Worm (Caenorhabditis elegans): ENCODE measurements around the gene W06H8.6.

The W06H8.6 gene

DNA sequence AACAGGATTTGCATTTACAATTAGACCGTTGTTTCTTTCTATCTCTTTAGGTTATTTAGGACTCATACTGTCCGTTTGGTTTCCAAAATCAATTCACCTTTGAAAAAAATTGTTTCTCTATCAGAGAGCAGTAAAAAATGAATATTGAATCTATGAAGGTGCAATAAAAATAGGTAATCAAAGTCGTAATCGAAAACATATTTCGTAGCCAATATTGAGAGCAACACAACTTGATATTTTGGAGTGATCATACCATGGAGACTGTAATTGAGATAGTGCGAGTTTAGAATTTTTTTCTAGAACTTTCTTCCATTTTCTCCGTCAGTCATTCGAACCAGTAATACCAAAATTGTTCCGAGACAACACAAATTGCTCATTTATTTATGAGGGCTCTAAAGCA is 43.7 kb upstream of the W06H8.6 start, which contains the start of gene F31F7.2:
Gene F31F7.2, plus strand, starts transcription at position 301 of the 400 bp plus-strand sequence.
- no peak for TF ChIP-seq nfya-1 (tag; optimal IDR thresholded peaks at IDR 0.05; ENCODE audit: insufficient read depth)
- no peak for TF ChIP-seq lin-39 (tag; optimal IDR thresholded peaks at IDR 0.05)
- no peak for TF ChIP-seq skn-1 (tag; optimal IDR thresholded peaks at IDR 0.05)
- no peak for TF ChIP-seq elt-1 (tag; optimal IDR thresholded peaks at IDR 0.05)
- TF ChIP-seq ztf-11 (tag; optimal IDR thresholded peaks at IDR 0.05), result no peak
- no peak for TF ChIP-seq fkh-2 (tag; optimal IDR thresholded peaks at IDR 0.05)
- no peak for TF ChIP-seq ZK546.5 (tag; optimal IDR thresholded peaks at IDR 0.05)
- no peak for TF ChIP-seq daf-12 (tag; optimal IDR thresholded peaks at IDR 0.05)
- TF ChIP-seq nhr-67 (tag; optimal IDR thresholded peaks at IDR 0.05), result no peak
- no peak for TF ChIP-seq pha-4 (tag; optimal IDR thresholded peaks at IDR 0.05)
- no peak for TF ChIP-seq R02D3.7 (tag; optimal IDR thresholded peaks at IDR 0.05)
- no peak for TF ChIP-seq lsy-12 (tag; optimal IDR thresholded peaks at IDR 0.05)
- TF ChIP-seq sea-2 (GFP tag; optimal IDR thresholded peaks at IDR 0.05), result no peak
- TF ChIP-seq aly-2 (tag; optimal IDR thresholded peaks at IDR 0.05), result no peak

DNA sequence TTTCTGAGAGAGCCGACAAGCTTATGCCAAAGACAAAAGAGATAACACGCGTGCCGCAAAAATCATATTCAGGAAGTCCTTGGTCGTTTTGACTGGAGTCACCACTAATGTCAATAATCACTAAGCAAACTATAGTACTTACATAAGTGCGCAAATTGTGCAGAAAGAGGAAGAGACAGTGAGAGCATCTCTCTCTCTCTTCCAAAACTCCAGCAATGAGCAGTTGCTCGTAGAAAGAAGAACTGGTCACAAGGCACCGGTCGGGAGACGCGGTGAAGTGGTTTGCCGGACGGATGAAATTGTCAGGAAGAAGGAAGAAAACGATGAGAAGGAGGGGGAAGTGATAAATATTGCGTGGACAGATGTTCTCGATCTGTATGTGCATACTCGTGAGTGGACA is 43.3 kb upstream of the W06H8.6 start:
- no peak for TF ChIP-seq nhr-77 (tag; optimal IDR thresholded peaks at IDR 0.05)
- peak; percentile 19 for TF ChIP-seq nfya-1 (tag; optimal IDR thresholded peaks at IDR 0.05; ENCODE audit: insufficient read depth)
- TF ChIP-seq unc-62 (GFP tag; optimal IDR thresholded peaks at IDR 0.05), result no peak
- no peak for TF ChIP-seq nhr-67 (tag; optimal IDR thresholded peaks at IDR 0.05)
- peak; percentile 67 for TF ChIP-seq pha-4 (tag; optimal IDR thresholded peaks at IDR 0.05)
- no peak for TF ChIP-seq mdl-1 (tag; optimal IDR thresholded peaks at IDR 0.05)

DNA sequence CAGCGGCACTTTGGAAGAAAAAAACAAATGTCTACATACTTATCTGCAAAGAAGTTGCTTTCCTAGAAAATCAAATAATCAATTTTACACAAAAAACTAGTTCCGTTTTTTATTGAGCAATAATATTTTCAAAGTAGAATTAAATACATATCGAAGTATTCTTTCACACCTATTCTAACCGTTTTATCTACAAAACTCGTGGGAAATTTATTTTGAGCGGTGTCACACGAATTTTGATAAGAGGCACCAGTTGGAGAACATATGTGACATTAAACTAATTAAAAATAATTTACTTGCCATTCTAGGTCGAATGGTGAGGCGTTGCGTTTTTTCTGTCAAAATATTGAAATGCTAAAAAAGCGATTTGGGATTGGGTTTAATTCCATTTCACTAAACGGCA is 42.2 kb upstream of the W06H8.6 start:
- TF ChIP-seq nhr-77 (tag; optimal IDR thresholded peaks at IDR 0.05) (no peak), pha-4 (tag; optimal IDR thresholded peaks at IDR 0.05) (peak; percentile 43), mdl-1 (tag; optimal IDR thresholded peaks at IDR 0.05) (no peak), snpc-4 (tag; optimal IDR thresholded peaks at IDR 0.05) (no peak), nfya-1 (tag; optimal IDR thresholded peaks at IDR 0.05; ENCODE audit: insufficient read depth) (no peak), hmg-11 (tag; optimal IDR thresholded peaks at IDR 0.05) (no peak), elt-1 (tag; optimal IDR thresholded peaks at IDR 0.05) (no peak), unc-62 (GFP tag; optimal IDR thresholded peaks at IDR 0.05) (no peak), elt-2 (tag; optimal IDR thresholded peaks at IDR 0.05) (peak; percentile 61), nhr-76 (tag; optimal IDR thresholded peaks at IDR 0.05) (no peak), zag-1 (tag; optimal IDR thresholded peaks at IDR 0.05) (no peak), ZK546.5 (tag; optimal IDR thresholded peaks at IDR 0.05) (no peak), fkh-10 (GFP tag; optimal IDR thresholded peaks at IDR 0.05) (no peak), daf-12 (tag; optimal IDR thresholded peaks at IDR 0.05) (no peak), ama-1 (optimal IDR thresholded peaks at IDR 0.05) (no peak)

DNA sequence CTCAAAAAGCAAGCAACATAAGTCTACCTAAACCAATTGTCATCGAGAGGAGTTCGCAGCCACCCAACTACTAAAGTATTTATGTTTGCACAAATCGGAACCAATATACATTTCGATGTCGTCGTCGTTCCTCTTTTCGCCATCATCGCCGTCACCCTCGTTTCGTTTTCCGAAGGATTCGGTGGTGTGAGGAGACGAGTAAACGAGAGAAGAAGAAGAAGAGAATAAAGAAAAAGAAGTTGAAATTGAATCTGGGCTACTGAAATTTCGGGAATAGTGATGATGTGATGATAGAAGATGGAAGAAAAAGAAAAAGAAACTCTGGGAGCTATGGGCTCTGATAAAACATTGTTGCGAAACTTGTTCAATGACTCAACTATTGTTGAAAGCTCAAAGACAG is 41.7 kb upstream of the W06H8.6 start:
- TF ChIP-seq aly-2 (tag; optimal IDR thresholded peaks at IDR 0.05) (no peak), nhr-76 (tag; optimal IDR thresholded peaks at IDR 0.05) (no peak), ceh-9 (tag; optimal IDR thresholded peaks at IDR 0.05) (no peak), mdl-1 (tag; optimal IDR thresholded peaks at IDR 0.05) (no peak), nhr-28 (tag; optimal IDR thresholded peaks at IDR 0.05) (no peak), R02D3.7 (tag; optimal IDR thresholded peaks at IDR 0.05) (no peak), nhr-25 (tag; optimal IDR thresholded peaks at IDR 0.05) (no peak), unc-39 (tag; optimal IDR thresholded peaks at IDR 0.05) (no peak), fkh-2 (tag; optimal IDR thresholded peaks at IDR 0.05) (no peak), ceh-28 (tag; optimal IDR thresholded peaks at IDR 0.05) (no peak), snpc-4 (tag; optimal IDR thresholded peaks at IDR 0.05) (no peak), nfya-1 (tag; optimal IDR thresholded peaks at IDR 0.05; ENCODE audit: insufficient read depth) (no peak), nhr-11 (tag; optimal IDR thresholded peaks at IDR 0.05) (no peak), ceh-82 (tag; optimal IDR thresholded peaks at IDR 0.05) (no peak), eor-1 (tag; optimal IDR thresholded peaks at IDR 0.05) (no peak), pqm-1 (tag; optimal IDR thresholded peaks at IDR 0.05) (no peak)

DNA sequence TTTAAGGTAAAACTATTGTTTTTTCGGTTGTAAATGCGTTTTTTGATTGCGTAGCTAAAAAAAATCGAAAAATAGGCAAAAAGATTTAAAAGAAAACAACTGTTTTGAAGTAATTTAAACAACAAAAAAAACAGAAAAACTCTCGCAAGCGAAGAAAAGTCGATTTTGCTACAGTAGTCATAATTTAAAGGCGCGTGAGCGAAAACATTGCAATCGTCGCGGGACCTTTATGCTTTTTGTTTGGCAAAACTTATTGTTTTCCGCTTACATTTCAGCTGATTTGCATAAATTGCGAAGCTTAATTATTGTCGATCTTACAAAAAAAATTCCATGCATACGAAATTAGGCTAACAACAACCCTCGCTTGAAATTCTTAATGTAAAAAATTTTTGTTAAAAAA is 41.2 kb upstream of the W06H8.6 start:
- TF ChIP-seq sea-2 (GFP tag; optimal IDR thresholded peaks at IDR 0.05) (no peak), pha-4 (tag; optimal IDR thresholded peaks at IDR 0.05) (no peak), R02D3.7 (tag; optimal IDR thresholded peaks at IDR 0.05) (no peak), elt-2 (tag; optimal IDR thresholded peaks at IDR 0.05) (no peak), nhr-43 (tag; optimal IDR thresholded peaks at IDR 0.05; ENCODE audit: poor library complexity, severe bottlenecking) (no peak), ceh-9 (tag; optimal IDR thresholded peaks at IDR 0.05) (no peak), egl-27 (tag; optimal IDR thresholded peaks at IDR 0.05) (no peak), ama-1 (optimal IDR thresholded peaks at IDR 0.05) (no peak), nhr-76 (tag; optimal IDR thresholded peaks at IDR 0.05) (no peak), fkh-10 (GFP tag; optimal IDR thresholded peaks at IDR 0.05) (no peak), snpc-4 (tag; optimal IDR thresholded peaks at IDR 0.05) (no peak), ztf-4 (tag; optimal IDR thresholded peaks at IDR 0.05) (no peak), nhr-23 (tag; optimal IDR thresholded peaks at IDR 0.05) (no peak), lsy-12 (tag; optimal IDR thresholded peaks at IDR 0.05) (no peak), tbx-2 (tag; optimal IDR thresholded peaks at IDR 0.05) (no peak), fkh-2 (tag; optimal IDR thresholded peaks at IDR 0.05) (no peak), lin-39 (tag; optimal IDR thresholded peaks at IDR 0.05) (no peak)
